Worm (Caenorhabditis elegans) whole organism, young adult: ENCODE results near the gene cyp-35B1.

Experiments
- B0019.2 ChIP-seq: fragments of 200-800 bp; sonication (Bioruptor generic); conservative IDR thresholded peaks from 2 replicates; pipeline ENCODE4 v1.3.6; 2022; ENCODE audit warnings: missing genetic modification reagents, missing genetic modification characterization, missing compliant biosample characterization
- C17E4.6 ChIP-seq: fragments of 200-800 bp; sonication (Bioruptor generic); IDR thresholded peaks from 2 replicates; pipeline ENCODE4 v1.3.6; 2022; ENCODE audit warnings: missing genetic modification reagents, missing genetic modification characterization, missing compliant biosample characterization
- D2030.7 ChIP-seq: fragments of 200-800 bp; sonication (Bioruptor generic); IDR thresholded peaks from 2 replicates; pipeline ENCODE4 v1.3.6; 2022; ENCODE audit warnings: missing genetic modification reagents, missing genetic modification characterization, missing compliant biosample characterization
- F55B11.4 ChIP-seq: sonication (generic microtip); optimal IDR thresholded peaks from 2 replicates; lab custom pipeline; 2016; ENCODE audit warnings: missing compliant biosample characterization, missing genetic modification characterization, borderline replicate concordance; ENCODE audit not compliant: insufficient read depth
- K11D2.4 ChIP-seq: fragments of 200-800 bp; sonication (Bioruptor generic); IDR thresholded peaks from 2 replicates; pipeline ENCODE4 v1.3.6; 2022; ENCODE audit warnings: missing genetic modification reagents, missing genetic modification characterization, missing compliant biosample characterization
- T07F8.4 ChIP-seq: sonication (generic microtip); optimal IDR thresholded peaks from 2 replicates; lab custom pipeline; 2016; ENCODE audit warnings: mild to moderate bottlenecking, missing genetic modification characterization, moderate library complexity, missing compliant biosample characterization
- akir-1 ChIP-seq: fragments of 200-800 bp; sonication (Bioruptor generic); optimal IDR thresholded peaks from 2 replicates; lab custom pipeline; 2018; ENCODE audit warnings: mild to moderate bottlenecking, missing genetic modification characterization, moderate library complexity, missing compliant biosample characterization
- atf-7 ChIP-seq: sonication (generic microtip); optimal IDR thresholded peaks from 2 replicates; lab custom pipeline; 2017; ENCODE audit warnings: mild to moderate bottlenecking, missing genetic modification characterization, missing compliant biosample characterization
- athp-1 ChIP-seq: sonication (generic microtip); optimal IDR thresholded peaks from 2 replicates; lab custom pipeline; 2017; ENCODE audit warnings: mild to moderate bottlenecking, missing genetic modification characterization, missing compliant biosample characterization
- bed-1 ChIP-seq: fragments of 200-800 bp; sonication (Bioruptor generic); IDR thresholded peaks from 2 replicates; pipeline ENCODE4 v1.3.6; 2022; ENCODE audit warnings: missing genetic modification reagents, missing genetic modification characterization, missing compliant biosample characterization
- cebp-2 ChIP-seq: fragments of 200-800 bp; sonication (Bioruptor generic); IDR thresholded peaks from 2 replicates; pipeline ENCODE4 v1.3.6; 2022; ENCODE audit warnings: missing genetic modification characterization, missing compliant biosample characterization
- ceh-27 ChIP-seq: fragments of 200-800 bp; sonication (Bioruptor generic); optimal IDR thresholded peaks from 2 replicates; lab custom pipeline; 2018; ENCODE audit warnings: mild to moderate bottlenecking, missing genetic modification characterization, moderate library complexity, missing compliant biosample characterization
- dox-1 ChIP-seq: fragments of 200-800 bp; sonication (Bioruptor generic); IDR thresholded peaks from 2 replicates; pipeline ENCODE4 v1.3.6; 2022; ENCODE audit warnings: missing genetic modification reagents, missing genetic modification characterization, missing compliant biosample characterization
- dpff-1 ChIP-seq: sonication (generic microtip); optimal IDR thresholded peaks from 2 replicates; lab custom pipeline; 2017; ENCODE audit warnings: mild to moderate bottlenecking, missing genetic modification characterization, missing compliant biosample characterization
- dpl-1 ChIP-seq: fragments of 150-350 bp; optimal IDR thresholded peaks from 2 replicates; lab custom pipeline; 2014; ENCODE audit warnings: missing biosample characterization, missing genetic modification reagents, missing genetic modification characterization
- ekl-4 ChIP-seq: fragments of 200-800 bp; sonication (Bioruptor generic); IDR thresholded peaks from 2 replicates; pipeline ENCODE4 v1.3.6; 2022; ENCODE audit warnings: missing genetic modification reagents, missing genetic modification characterization, missing compliant biosample characterization
- him-1 ChIP-seq: sonication (generic microtip); optimal IDR thresholded peaks from 2 replicates; lab custom pipeline; 2016; ENCODE audit warnings: missing genotype, missing genetic modification reagents, missing genetic modification characterization, missing compliant biosample characterization
- hlh-12 ChIP-seq: sonication (generic microtip); optimal IDR thresholded peaks from 2 replicates; lab custom pipeline; 2016; ENCODE audit warnings: missing genetic modification characterization, missing compliant biosample characterization
- hlh-26 ChIP-seq: fragments of 200-800 bp; sonication (Bioruptor generic); conservative IDR thresholded peaks from 2 replicates; pipeline ENCODE4 v1.3.6; 2022; ENCODE audit warnings: missing genetic modification reagents, missing genetic modification characterization, missing compliant biosample characterization
- hsf-1 ChIP-seq: fragments of 200-800 bp; sonication (Bioruptor generic); IDR thresholded peaks from 2 replicates; pipeline ENCODE4 v1.3.6; 2022; ENCODE audit warnings: missing genetic modification reagents, missing genetic modification characterization, missing compliant biosample characterization
- lin-35 ChIP-seq, 3 experiments: fragments of 150-350 bp in 2 of 3; sonication (generic microtip) in 1 of 3; optimal IDR thresholded peaks; 2 replicates each; lab custom pipeline; 2014 to 2018; ENCODE audit warnings: missing biosample characterization in 3 of 3, missing genetic modification characterization in 3 of 3, missing genetic modification reagents in 3 of 3
- lin-40 ChIP-seq: sonication (generic microtip); optimal IDR thresholded peaks from 2 replicates; lab custom pipeline; 2016; ENCODE audit warnings: missing genetic modification characterization, mild to moderate bottlenecking, missing compliant biosample characterization, missing genotype, missing genetic modification reagents
- madf-10 ChIP-seq: sonication (generic microtip); optimal IDR thresholded peaks from 2 replicates; lab custom pipeline; 2016; ENCODE audit warnings: mild to moderate bottlenecking, missing genetic modification characterization, missing compliant biosample characterization
- madf-6 ChIP-seq: fragments of 200-800 bp; sonication (Bioruptor generic); IDR thresholded peaks from 2 replicates; pipeline ENCODE4 v1.3.6; 2022; ENCODE audit warnings: missing genetic modification reagents, missing genetic modification characterization, missing compliant biosample characterization
- mes-4 ChIP-seq: sonication (generic microtip); optimal IDR thresholded peaks from 2 replicates; lab custom pipeline; 2016; ENCODE audit warnings: missing genotype, missing genetic modification characterization, missing compliant biosample characterization
- nfya-1 ChIP-seq: sonication (generic microtip); optimal IDR thresholded peaks from 2 replicates; lab custom pipeline; 2017; ENCODE audit warnings: antibody characterized with exemption, missing compliant biosample characterization, missing genetic modification characterization, borderline replicate concordance; ENCODE audit not compliant: insufficient read depth
- nfya-2 ChIP-seq: fragments of 200-800 bp; sonication (Bioruptor generic); IDR thresholded peaks from 2 replicates; pipeline ENCODE4 v1.3.6; 2022; ENCODE audit warnings: missing genetic modification reagents, missing genetic modification characterization, missing compliant biosample characterization
- nhr-80 ChIP-seq: sonication (generic microtip); optimal IDR thresholded peaks from 2 replicates; lab custom pipeline; 2016; ENCODE audit warnings: missing genetic modification characterization, missing compliant biosample characterization
- pbrm-1 ChIP-seq: fragments of 200-800 bp; sonication (Bioruptor generic); IDR thresholded peaks from 2 replicates; pipeline ENCODE4 v1.3.6; 2022; ENCODE audit warnings: missing genetic modification reagents, missing genetic modification characterization, missing compliant biosample characterization
- repo-1 ChIP-seq: sonication (generic microtip); optimal IDR thresholded peaks from 2 replicates; lab custom pipeline; 2017; ENCODE audit warnings: mild to moderate bottlenecking, missing genetic modification characterization, missing compliant biosample characterization
- snpc-3.4 ChIP-seq: sonication (generic microtip); optimal IDR thresholded peaks from 2 replicates; lab custom pipeline; 2017; ENCODE audit warnings: missing genetic modification characterization, mild to moderate bottlenecking, missing compliant biosample characterization, antibody characterized with exemption, moderate library complexity, missing genotype, missing genetic modification reagents
- somi-1 ChIP-seq: fragments of 200-800 bp; sonication (Bioruptor generic); optimal IDR thresholded peaks from 2 replicates; lab custom pipeline; 2018; ENCODE audit warnings: mild to moderate bottlenecking, missing genetic modification characterization, missing compliant biosample characterization
- tbx-9 ChIP-seq: sonication (generic microtip); optimal IDR thresholded peaks from 2 replicates; lab custom pipeline; 2016; ENCODE audit warnings: borderline replicate concordance, missing genetic modification characterization, inconsistent platforms, missing compliant biosample characterization
- tlf-1 ChIP-seq: fragments of 200-800 bp; sonication (Bioruptor generic); optimal IDR thresholded peaks from 2 replicates; lab custom pipeline; 2018; ENCODE audit warnings: mild to moderate bottlenecking, missing genetic modification characterization, missing compliant biosample characterization
- unc-62 ChIP-seq: fragments of 150-350 bp; optimal IDR thresholded peaks from 2 replicates; lab custom pipeline; 2014; ENCODE audit warnings: missing biosample characterization, missing genetic modification reagents, missing genetic modification characterization
- xnd-1 ChIP-seq: sonication (generic microtip); optimal IDR thresholded peaks from 2 replicates; lab custom pipeline; 2016; ENCODE audit warnings: missing genotype, missing genetic modification reagents, missing genetic modification characterization, missing compliant biosample characterization
- zim-3 ChIP-seq: sonication (generic microtip); optimal IDR thresholded peaks from 2 replicates; lab custom pipeline; 2017; ENCODE audit warnings: mild to moderate bottlenecking, missing genetic modification characterization, moderate library complexity, missing compliant biosample characterization
- ztf-22 ChIP-seq: fragments of 200-800 bp; sonication (Bioruptor generic); optimal IDR thresholded peaks from 2 replicates; lab custom pipeline; 2018; ENCODE audit warnings: mild to moderate bottlenecking, missing genetic modification characterization, moderate library complexity, missing compliant biosample characterization
- ztf-25 ChIP-seq: fragments of 200-800 bp; sonication (Bioruptor generic); IDR thresholded peaks from 2 replicates; pipeline ENCODE4 v1.3.6; 2022; ENCODE audit warnings: missing genetic modification reagents, missing genetic modification characterization, missing compliant biosample characterization
- ztf-26 ChIP-seq: sonication (generic microtip); optimal IDR thresholded peaks from 2 replicates; lab custom pipeline; 2017; ENCODE audit warnings: missing genetic modification characterization, missing compliant biosample characterization
- ztf-28 ChIP-seq: fragments of 200-800 bp; sonication (Bioruptor generic); IDR thresholded peaks from 2 replicates; pipeline ENCODE4 v1.3.6; 2022; ENCODE audit warnings: missing genetic modification reagents, missing genetic modification characterization, missing compliant biosample characterization
- ztf-6 ChIP-seq: fragments of 200-800 bp; sonication (Bioruptor generic); IDR thresholded peaks from 2 replicates; pipeline ENCODE4 v1.3.6; 2022; ENCODE audit warnings: missing genetic modification reagents, missing genetic modification characterization, missing compliant biosample characterization

Gene cyp-35B1

DNA sequence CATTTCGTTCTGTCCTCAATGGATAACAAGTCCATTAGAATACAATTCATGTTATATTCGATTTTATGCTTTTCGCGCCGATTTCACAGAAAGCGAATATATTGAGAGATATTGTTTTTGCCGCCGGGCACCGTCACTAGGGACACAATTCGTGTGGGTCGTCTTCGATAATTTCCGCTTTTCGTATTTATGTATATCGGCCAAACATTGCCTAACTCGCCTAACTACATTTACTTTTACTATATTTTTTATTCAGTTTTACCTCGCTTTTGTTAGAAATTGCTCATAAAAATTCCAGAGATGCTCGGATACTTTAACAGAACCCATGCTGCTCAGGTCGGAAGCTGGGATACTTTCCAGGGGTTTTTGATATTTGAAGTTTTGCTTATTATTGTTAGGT is 44.2 kb upstream of the cyp-35B1 start, which contains the start of gene sre-9:
sre-9 (plus strand) TSS at position 301 of the 400 bp plus-strand sequence.
- TF ChIP-seq repo-1 (tag; lab: Kevin White, UChicago) (no peak), ztf-25 (no peak), ztf-6 (GFP tag; lab: Robert Waterston, UW) (no peak), zim-3 (tag; lab: Kevin White, UChicago) (no peak), somi-1 (no peak), lin-40 (tag; lab: Kevin White, UChicago) (no peak), nfya-1 (no peak), cebp-2 (GFP tag; lab: Robert Waterston, UW) (no peak), bed-1 (GFP tag; lab: Robert Waterston, UW) (no peak), ceh-27 (GFP tag; lab: Kevin White, UChicago) (no peak)

- TF ChIP-seq tbx-9 (tag; lab: Kevin White, UChicago): no peak
- no peak for TF ChIP-seq madf-10 (tag; lab: Kevin White, UChicago)
- no peak for TF ChIP-seq ekl-4
These were observed 42.8 kb upstream of the cyp-35B1 start for ce11 chrV:3896018-3896417.

DNA sequence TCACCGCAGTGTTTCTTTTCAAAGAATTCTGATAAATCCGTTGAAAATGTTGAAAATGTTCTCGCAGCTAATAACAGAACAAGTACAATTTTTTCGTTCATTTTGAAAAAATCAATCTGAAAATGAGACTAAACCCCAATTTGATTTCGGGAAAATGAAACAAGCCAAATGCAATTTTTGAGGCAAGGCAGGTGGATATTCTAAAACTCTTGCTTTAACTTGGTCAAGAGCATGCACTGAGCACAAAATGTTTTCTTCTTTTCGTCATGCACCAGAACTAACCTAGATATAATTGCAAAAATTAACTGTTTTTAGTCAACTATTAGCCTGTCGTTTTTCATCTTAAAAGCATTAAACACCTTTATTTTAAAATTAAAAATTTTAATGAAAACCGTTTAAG is 38.7 kb upstream of the cyp-35B1 start, which contains the start of gene irld-22:
irld-22 (minus strand) TSS at position 101 of the 400 bp plus-strand sequence.
- TF ChIP-seq ceh-27 (GFP tag; lab: Kevin White, UChicago) (no peak), hlh-26 (no peak), C17E4.6 (no peak), him-1 (tag; lab: Kevin White, UChicago) (no peak), tlf-1 (GFP tag; lab: Kevin White, UChicago) (no peak), snpc-3.4 (tag; lab: Kevin White, UChicago) (no peak), lin-35 (GFP tag; optimal IDR thresholded peaks at IDR 0.05; lab: Kevin White, UChicago) (no peak), unc-62 (GFP tag; lab: Kevin White, UChicago) (no peak), K11D2.4 (GFP tag; lab: Robert Waterston, UW) (no peak), nfya-2 (GFP tag; lab: Robert Waterston, UW) (no peak), madf-10 (tag; lab: Kevin White, UChicago) (no peak), ztf-26 (tag; lab: Kevin White, UChicago) (no peak), pbrm-1 (GFP tag; lab: Robert Waterston, UW) (no peak), dpff-1 (tag; lab: Kevin White, UChicago) (no peak), xnd-1 (tag; lab: Kevin White, UChicago) (no peak), hlh-12 (no peak)

DNA sequence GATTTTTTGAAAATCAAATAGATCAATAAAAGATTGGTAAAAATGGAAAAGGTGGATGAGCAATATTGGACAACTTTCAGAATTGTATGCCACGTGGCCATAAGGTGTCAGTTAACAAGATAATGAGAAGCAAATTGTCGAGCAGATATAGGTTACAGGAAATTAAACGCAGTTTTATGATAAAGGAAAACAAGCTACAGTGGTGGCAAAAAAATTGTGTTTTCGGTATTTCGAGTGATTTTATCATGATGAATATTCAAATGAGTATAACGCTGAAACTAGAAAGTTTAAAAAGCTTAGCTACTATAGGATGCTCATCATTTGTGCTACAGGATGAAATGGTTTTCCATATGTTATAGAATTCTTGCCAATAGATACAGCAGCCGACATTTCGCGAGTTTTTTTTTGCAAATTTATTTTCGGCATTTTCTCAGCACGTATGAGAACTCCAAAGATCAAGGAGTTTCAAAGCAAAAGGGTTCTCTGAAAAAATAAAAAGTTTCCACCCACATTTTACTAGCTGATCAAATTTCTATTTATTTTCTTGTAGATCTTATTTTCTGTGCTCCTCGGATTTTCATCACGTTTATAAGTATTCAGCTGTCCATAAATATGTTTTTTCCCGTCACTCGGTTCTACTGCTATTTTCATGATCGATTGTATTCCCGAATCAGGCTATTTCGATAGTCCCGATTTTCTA is 36.2 kb upstream of the cyp-35B1 start, which contains the start of the genes str-229 and srh-190:
str-229 (minus strand) TSS at position 101 of the 700 bp plus-strand sequence.
srh-190 (plus strand) TSS at position 650 of the 700 bp plus-strand sequence.
- no peak for TF ChIP-seq ceh-27 (GFP tag; lab: Kevin White, UChicago)
- no peak for TF ChIP-seq dox-1 (GFP tag; lab: Robert Waterston, UW)
- TF ChIP-seq madf-6 (GFP tag; lab: Robert Waterston, UW): no peak
- no peak for TF ChIP-seq akir-1 (GFP tag; lab: Kevin White, UChicago)
- TF ChIP-seq T07F8.4 (tag; lab: Kevin White, UChicago): no peak
- TF ChIP-seq ztf-26 (tag; lab: Kevin White, UChicago): no peak
- TF ChIP-seq atf-7 (tag; lab: Kevin White, UChicago): no peak
- TF ChIP-seq mes-4 (tag; lab: Kevin White, UChicago): no peak
- TF ChIP-seq ztf-22: no peak
- no peak for TF ChIP-seq hsf-1
- no peak for TF ChIP-seq ztf-28
- no peak for TF ChIP-seq athp-1 (tag; lab: Kevin White, UChicago)
- no peak for TF ChIP-seq cebp-2 (GFP tag; lab: Robert Waterston, UW)
- no peak for TF ChIP-seq dpl-1
- TF ChIP-seq F55B11.4 (tag; lab: Kevin White, UChicago): no peak
- TF ChIP-seq nhr-80 (tag; lab: Kevin White, UChicago): no peak
- no peak for TF ChIP-seq B0019.2 (GFP tag; lab: Robert Waterston, UW)
- TF ChIP-seq D2030.7 (GFP tag; lab: Robert Waterston, UW): no peak
